Worm (Caenorhabditis elegans): ENCODE results near the gene pqn-71.
A peak's percentile ranks its signal among the peaks of the same experiment; 100 is the strongest.

pqn-71 gene

ce11 chrV:15484537-15484936 is 19.1 kb downstream of the pqn-71 start, which contains the start of gene C06B8.3:
TSS of gene C06B8.3 (minus strand) at chrV:15484637.
- TF ChIP-seq daf-12 (tag; optimal IDR thresholded peaks at IDR 0.05) (no peak), ceh-82 (tag; optimal IDR thresholded peaks at IDR 0.05) (no peak), lsy-12 (tag; optimal IDR thresholded peaks at IDR 0.05) (no peak), hmg-11 (tag; optimal IDR thresholded peaks at IDR 0.05) (no peak), nhr-11 (tag; optimal IDR thresholded peaks at IDR 0.05) (no peak), unc-62 (GFP tag; optimal IDR thresholded peaks at IDR 0.05) (no peak), ztf-11 (tag; optimal IDR thresholded peaks at IDR 0.05) (no peak)

- no peak for TF ChIP-seq nfya-1 (tag; optimal IDR thresholded peaks at IDR 0.05; ENCODE audit: insufficient read depth)
- TF ChIP-seq elt-2 (tag; optimal IDR thresholded peaks at IDR 0.05): no peak
- no peak for TF ChIP-seq ceh-82 (tag; optimal IDR thresholded peaks at IDR 0.05)
Observed at ce11 chrV:15487764-15488163, 22.3 kb downstream of the pqn-71 start, which contains the start of gene srw-21. TSS of gene srw-21 (plus strand) at chrV:15488064.

ce11 chrV:15492518-15492917 is 27.0 kb downstream of the pqn-71 start, which contains the start of gene str-264:
TSS of gene str-264 (minus strand) at chrV:15492618.
- TF ChIP-seq fkh-10 (GFP tag; optimal IDR thresholded peaks at IDR 0.05): no peak

- TF ChIP-seq ceh-82 (tag; optimal IDR thresholded peaks at IDR 0.05) (no peak), nhr-23 (tag; optimal IDR thresholded peaks at IDR 0.05) (no peak), nhr-25 (tag; optimal IDR thresholded peaks at IDR 0.05) (no peak), nhr-11 (tag; optimal IDR thresholded peaks at IDR 0.05) (no peak), aly-2 (tag; optimal IDR thresholded peaks at IDR 0.05) (no peak), elt-1 (tag; optimal IDR thresholded peaks at IDR 0.05) (no peak), nhr-28 (tag; optimal IDR thresholded peaks at IDR 0.05) (no peak), daf-12 (tag; optimal IDR thresholded peaks at IDR 0.05) (no peak), nhr-43 (tag; optimal IDR thresholded peaks at IDR 0.05; ENCODE audit: poor library complexity, severe bottlenecking) (no peak), nhr-237 (tag; optimal IDR thresholded peaks at IDR 0.05) (no peak), pha-4 (tag; optimal IDR thresholded peaks at IDR 0.05) (no peak), sea-2 (GFP tag; optimal IDR thresholded peaks at IDR 0.05) (no peak), ceh-28 (tag; optimal IDR thresholded peaks at IDR 0.05) (no peak), nhr-67 (tag; optimal IDR thresholded peaks at IDR 0.05) (no peak)
Observed at ce11 chrV:15493680-15494079, 28.2 kb downstream of the pqn-71 start, which contains the start of gene srh-218. TSS of gene srh-218 (plus strand) at chrV:15493980.

ce11 chrV:15495169-15495568 is 29.7 kb downstream of the pqn-71 start, which contains the start of gene srh-219:
TSS of gene srh-219 (plus strand) at chrV:15495469.
- TF ChIP-seq nhr-237 (tag; optimal IDR thresholded peaks at IDR 0.05) (no peak), unc-62 (GFP tag; optimal IDR thresholded peaks at IDR 0.05) (no peak)

ce11 chrV:15497731-15498130 is 32.3 kb downstream of the pqn-71 start:
- TF ChIP-seq unc-39 (tag; optimal IDR thresholded peaks at IDR 0.05) (no peak), ceh-28 (tag; optimal IDR thresholded peaks at IDR 0.05) (peak; percentile 72), lsy-12 (tag; optimal IDR thresholded peaks at IDR 0.05) (peak; percentile 20), jun-1 (tag; optimal IDR thresholded peaks at IDR 0.05) (peak; percentile 84), nhr-237 (tag; optimal IDR thresholded peaks at IDR 0.05) (no peak), pha-4 (tag; optimal IDR thresholded peaks at IDR 0.05) (peak; percentile 99), pqm-1 (tag; optimal IDR thresholded peaks at IDR 0.05) (peak; percentile 95), elt-2 (tag; optimal IDR thresholded peaks at IDR 0.05) (peak; percentile 94)

- TF ChIP-seq daf-12 (tag; optimal IDR thresholded peaks at IDR 0.05) (no peak), mml-1 (tag; optimal IDR thresholded peaks at IDR 0.05) (no peak), pqm-1 (tag; optimal IDR thresholded peaks at IDR 0.05) (no peak), unc-62 (GFP tag; optimal IDR thresholded peaks at IDR 0.05) (no peak), snpc-4 (tag; optimal IDR thresholded peaks at IDR 0.05) (no peak), ztf-11 (tag; optimal IDR thresholded peaks at IDR 0.05) (no peak), elt-2 (tag; optimal IDR thresholded peaks at IDR 0.05) (no peak), nhr-25 (tag; optimal IDR thresholded peaks at IDR 0.05) (no peak), nhr-11 (tag; optimal IDR thresholded peaks at IDR 0.05) (no peak), egl-27 (tag; optimal IDR thresholded peaks at IDR 0.05) (no peak), fkh-10 (GFP tag; optimal IDR thresholded peaks at IDR 0.05) (no peak), nhr-77 (tag; optimal IDR thresholded peaks at IDR 0.05) (no peak), hmg-11 (tag; optimal IDR thresholded peaks at IDR 0.05) (no peak), nhr-12 (tag; optimal IDR thresholded peaks at IDR 0.05) (no peak), nhr-28 (tag; optimal IDR thresholded peaks at IDR 0.05) (no peak)
Observed at ce11 chrV:15498434-15498833, 33.0 kb downstream of the pqn-71 start, which contains the start of gene C06B8.7. TSS of gene C06B8.7 (plus strand) at chrV:15498734.
